Worm (Caenorhabditis elegans) whole organism, L2 larva: ENCODE measurements around the gene K09H11.9.

Experiments
- C34F6.9 ChIP-seq: fragments of 150-350 bp; optimal IDR thresholded peaks from 2 replicates; lab custom pipeline; 2014; ENCODE audit warnings: missing biosample characterization, missing genetic modification characterization
- R02D3.7 ChIP-seq: fragments of 150-350 bp; optimal IDR thresholded peaks from 2 replicates; lab custom pipeline; 2014; ENCODE audit warnings: missing biosample characterization, missing genetic modification characterization
- Y55F3AM.14 ChIP-seq: fragments of 200-800 bp; sonication (Bioruptor generic); optimal IDR thresholded peaks from 2 replicates; lab custom pipeline; 2018; ENCODE audit warnings: mild to moderate bottlenecking, missing genetic modification characterization, missing compliant biosample characterization
- ZK546.5 ChIP-seq: sonication (generic microtip); optimal IDR thresholded peaks from 2 replicates; lab custom pipeline; 2017; ENCODE audit warnings: missing biosample characterization, missing genetic modification characterization
- aly-2 ChIP-seq: fragments of 150-350 bp; optimal IDR thresholded peaks from 2 replicates; lab custom pipeline; 2014; ENCODE audit warnings: missing biosample characterization, missing genetic modification characterization
- ama-1 ChIP-seq: fragments of 150-350 bp; optimal IDR thresholded peaks from 2 replicates; lab custom pipeline; 2018; ENCODE audit warnings: inconsistent platforms
- blmp-1 ChIP-seq: sonication (generic microtip); optimal IDR thresholded peaks from 2 replicates; lab custom pipeline; 2017; ENCODE audit warnings: missing genetic modification characterization, mild to moderate bottlenecking, missing compliant biosample characterization, antibody characterized with exemption, moderate library complexity; ENCODE audit not compliant: insufficient read depth
- ceh-16 ChIP-seq: fragments of 150-350 bp; optimal IDR thresholded peaks from 2 replicates; lab custom pipeline; 2014; ENCODE audit warnings: missing biosample characterization, missing genetic modification characterization
- ceh-82 ChIP-seq: fragments of 150-350 bp; optimal IDR thresholded peaks from 2 replicates; lab custom pipeline; 2014; ENCODE audit warnings: missing biosample characterization, missing genetic modification characterization
- crh-2 ChIP-seq: sonication (generic microtip); optimal IDR thresholded peaks from 2 replicates; lab custom pipeline; 2017; ENCODE audit warnings: missing biosample characterization, missing genetic modification characterization
- dmd-4 ChIP-seq: sonication (generic microtip); optimal IDR thresholded peaks from 2 replicates; lab custom pipeline; 2017; ENCODE audit warnings: missing biosample characterization, missing genetic modification characterization
- egl-27 ChIP-seq: sonication (generic microtip); optimal IDR thresholded peaks from 3 replicates; lab custom pipeline; 2017; ENCODE audit warnings: missing biosample characterization, missing genetic modification reagents, missing genetic modification characterization
- elt-1 ChIP-seq: fragments of 150-350 bp; optimal IDR thresholded peaks from 2 replicates; lab custom pipeline; 2014; ENCODE audit warnings: missing biosample characterization, missing genetic modification characterization
- elt-3 ChIP-seq: sonication (generic microtip); optimal IDR thresholded peaks from 2 replicates; lab custom pipeline; 2017; ENCODE audit warnings: missing biosample characterization, missing genetic modification characterization
- fos-1 ChIP-seq: fragments of 150-350 bp; optimal IDR thresholded peaks from 2 replicates; lab custom pipeline; 2014; ENCODE audit warnings: missing biosample characterization, missing genetic modification characterization
- gmeb-1 ChIP-seq: fragments of 150-350 bp; optimal IDR thresholded peaks from 2 replicates; lab custom pipeline; 2014; ENCODE audit warnings: missing biosample characterization, missing genetic modification characterization
- lin-11 ChIP-seq: fragments of 150-350 bp; sonication (generic microtip); optimal IDR thresholded peaks from 2 replicates; lab custom pipeline; 2014; ENCODE audit warnings: missing biosample characterization, missing genetic modification characterization, inconsistent platforms, mixed read lengths
- lin-13 ChIP-seq: fragments of 150-350 bp; optimal IDR thresholded peaks from 2 replicates; lab custom pipeline; 2014; ENCODE audit warnings: missing biosample characterization, missing genetic modification reagents, missing genetic modification characterization
- lsy-2 ChIP-seq, 2 experiments: fragments of 150-350 bp in 1 of 2; sonication (generic microtip) in 1 of 2; optimal IDR thresholded peaks; 2 replicates each; lab custom pipeline; 2014 to 2017; ENCODE audit warnings: missing biosample characterization in 2 of 2, missing genetic modification characterization in 2 of 2
- mab-5 ChIP-seq: fragments of 150-350 bp; optimal IDR thresholded peaks from 2 replicates; lab custom pipeline; 2014; ENCODE audit warnings: missing biosample characterization, missing genetic modification characterization
- mbf-1 ChIP-seq: sonication (generic microtip); optimal IDR thresholded peaks from 2 replicates; lab custom pipeline; 2017; ENCODE audit warnings: missing biosample characterization, missing genetic modification characterization
- nhr-10 ChIP-seq: sonication (generic microtip); optimal IDR thresholded peaks from 2 replicates; lab custom pipeline; 2017; ENCODE audit warnings: missing biosample characterization, missing genetic modification characterization
- nhr-11 ChIP-seq: fragments of 150-350 bp; optimal IDR thresholded peaks from 2 replicates; lab custom pipeline; 2014; ENCODE audit warnings: missing biosample characterization, missing genetic modification characterization
- nhr-12 ChIP-seq: fragments of 150-350 bp; optimal IDR thresholded peaks from 2 replicates; lab custom pipeline; 2014; ENCODE audit warnings: missing biosample characterization, missing genetic modification characterization
- nhr-129 ChIP-seq: fragments of 150-350 bp; optimal IDR thresholded peaks from 2 replicates; lab custom pipeline; 2014; ENCODE audit warnings: missing biosample characterization, missing genetic modification characterization
- nhr-21 ChIP-seq: fragments of 150-350 bp; optimal IDR thresholded peaks from 2 replicates; lab custom pipeline; 2014; ENCODE audit warnings: missing biosample characterization, missing genetic modification characterization
- nhr-23 ChIP-seq: fragments of 150-350 bp; optimal IDR thresholded peaks from 2 replicates; lab custom pipeline; 2014; ENCODE audit warnings: missing biosample characterization, missing genetic modification reagents, missing genetic modification characterization
- nhr-237 ChIP-seq: fragments of 150-350 bp; optimal IDR thresholded peaks from 2 replicates; lab custom pipeline; 2014; ENCODE audit warnings: missing biosample characterization, missing genetic modification characterization
- nhr-25 ChIP-seq: fragments of 150-350 bp; sonication (generic microtip); optimal IDR thresholded peaks from 3 replicates; lab custom pipeline; 2014; ENCODE audit warnings: missing biosample characterization, missing genetic modification characterization
- nhr-6 ChIP-seq: fragments of 150-350 bp; optimal IDR thresholded peaks from 2 replicates; lab custom pipeline; 2014; ENCODE audit warnings: missing biosample characterization, missing genetic modification characterization
- nhr-77 ChIP-seq: fragments of 150-350 bp; optimal IDR thresholded peaks from 2 replicates; lab custom pipeline; 2014; ENCODE audit warnings: missing biosample characterization, missing genetic modification characterization
- peb-1 ChIP-seq: fragments of 150-350 bp; optimal IDR thresholded peaks from 2 replicates; lab custom pipeline; 2014; ENCODE audit warnings: missing biosample characterization, missing genetic modification characterization
- sem-4 ChIP-seq: fragments of 150-350 bp; optimal IDR thresholded peaks from 2 replicates; lab custom pipeline; 2014; ENCODE audit warnings: missing biosample characterization, missing genetic modification reagents, missing genetic modification characterization
- skn-1 ChIP-seq: sonication (generic microtip); optimal IDR thresholded peaks from 2 replicates; lab custom pipeline; 2017; ENCODE audit warnings: missing biosample characterization, missing genetic modification characterization
- sma-3 ChIP-seq: sonication (generic microtip); optimal IDR thresholded peaks from 2 replicates; lab custom pipeline; 2016; ENCODE audit warnings: missing genetic modification reagents, missing genetic modification characterization, missing compliant biosample characterization
- sma-9 ChIP-seq, 2 experiments: fragments of 150-350 bp in 1 of 2; sonication (generic microtip) in 1 of 2; optimal IDR thresholded peaks; 2 replicates each; lab custom pipeline; 2014 to 2016; ENCODE audit warnings: missing genetic modification characterization in 2 of 2, mild to moderate bottlenecking in 1 of 2, missing biosample characterization in 1 of 2, missing compliant biosample characterization in 1 of 2, missing genetic modification reagents in 1 of 2, moderate library complexity in 1 of 2
- snpc-4 ChIP-seq: fragments of 150-350 bp; optimal IDR thresholded peaks from 2 replicates; lab custom pipeline; 2014; ENCODE audit warnings: missing biosample characterization, missing genetic modification characterization
- unc-39 ChIP-seq: fragments of 150-350 bp; optimal IDR thresholded peaks from 2 replicates; lab custom pipeline; 2014; ENCODE audit warnings: missing biosample characterization, missing genetic modification characterization
- unc-55 ChIP-seq: fragments of 150-350 bp; sonication (generic microtip); optimal IDR thresholded peaks from 3 replicates; lab custom pipeline; 2014; ENCODE audit warnings: missing biosample characterization, missing genetic modification reagents, missing genetic modification characterization
- ztf-1 ChIP-seq: fragments of 200-800 bp; sonication (Bioruptor generic); conservative IDR thresholded peaks from 2 replicates; pipeline ENCODE4 v1.3.6; 2022; ENCODE audit warnings: missing genetic modification characterization, missing compliant biosample characterization
- ztf-11 ChIP-seq: sonication (generic microtip); optimal IDR thresholded peaks from 2 replicates; lab custom pipeline; 2017; ENCODE audit warnings: missing biosample characterization, missing genetic modification characterization
- ztf-4 ChIP-seq: fragments of 150-350 bp; optimal IDR thresholded peaks from 2 replicates; lab custom pipeline; 2014; ENCODE audit warnings: missing biosample characterization, missing genetic modification characterization

K09H11.9 gene

DNA sequence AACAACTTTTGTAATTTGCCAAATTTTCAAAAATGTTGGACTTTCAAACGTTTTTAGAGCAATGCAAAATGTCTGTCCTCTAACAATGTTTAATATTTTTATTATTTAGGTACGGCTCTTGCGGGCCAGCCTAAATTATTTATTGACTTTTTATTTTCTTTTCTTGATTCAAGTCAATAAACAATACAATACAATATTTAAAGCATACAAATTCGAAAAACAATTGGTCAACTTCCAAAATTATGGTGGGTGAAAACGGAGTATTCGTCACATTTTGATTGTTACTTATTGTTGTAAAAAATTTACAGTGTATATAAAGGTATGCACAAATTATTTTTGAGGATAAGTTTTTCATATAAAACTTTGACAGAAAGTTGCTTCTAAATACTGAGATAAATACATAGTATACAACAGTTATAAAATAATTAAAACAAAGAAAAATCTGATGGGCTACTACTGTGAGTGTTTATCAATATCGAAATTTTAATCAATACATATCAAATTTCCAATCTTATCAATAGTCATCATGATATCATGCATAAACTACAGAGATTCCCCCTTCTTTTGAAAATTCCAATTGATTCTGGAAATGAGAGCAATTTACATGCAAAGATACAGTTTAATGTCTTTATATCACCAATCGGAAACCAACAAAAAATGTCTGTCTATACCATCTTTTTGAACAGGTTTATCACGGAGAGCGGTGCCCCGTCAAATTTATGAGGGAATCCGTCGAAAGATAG is 24.6 kb downstream of the K09H11.9 start, which contains the start of gene F25B4.8:
Gene F25B4.8 (minus strand): TSS at position 51 of the 743 bp plus-strand sequence.
- no peak for TF ChIP-seq ztf-4 (tag; lab: Kevin White, UChicago)
- peak; percentile 5 for TF ChIP-seq fos-1 (tag; lab: Kevin White, UChicago)
- no peak for TF ChIP-seq unc-39 (tag; lab: Kevin White, UChicago)
- no peak for TF ChIP-seq nhr-77 (tag; lab: Kevin White, UChicago)
- TF ChIP-seq ztf-1 (GFP tag; lab: Robert Waterston, UW), result no peak
- TF ChIP-seq elt-3 (tag; lab: Kevin White, UChicago), result no peak

DNA sequence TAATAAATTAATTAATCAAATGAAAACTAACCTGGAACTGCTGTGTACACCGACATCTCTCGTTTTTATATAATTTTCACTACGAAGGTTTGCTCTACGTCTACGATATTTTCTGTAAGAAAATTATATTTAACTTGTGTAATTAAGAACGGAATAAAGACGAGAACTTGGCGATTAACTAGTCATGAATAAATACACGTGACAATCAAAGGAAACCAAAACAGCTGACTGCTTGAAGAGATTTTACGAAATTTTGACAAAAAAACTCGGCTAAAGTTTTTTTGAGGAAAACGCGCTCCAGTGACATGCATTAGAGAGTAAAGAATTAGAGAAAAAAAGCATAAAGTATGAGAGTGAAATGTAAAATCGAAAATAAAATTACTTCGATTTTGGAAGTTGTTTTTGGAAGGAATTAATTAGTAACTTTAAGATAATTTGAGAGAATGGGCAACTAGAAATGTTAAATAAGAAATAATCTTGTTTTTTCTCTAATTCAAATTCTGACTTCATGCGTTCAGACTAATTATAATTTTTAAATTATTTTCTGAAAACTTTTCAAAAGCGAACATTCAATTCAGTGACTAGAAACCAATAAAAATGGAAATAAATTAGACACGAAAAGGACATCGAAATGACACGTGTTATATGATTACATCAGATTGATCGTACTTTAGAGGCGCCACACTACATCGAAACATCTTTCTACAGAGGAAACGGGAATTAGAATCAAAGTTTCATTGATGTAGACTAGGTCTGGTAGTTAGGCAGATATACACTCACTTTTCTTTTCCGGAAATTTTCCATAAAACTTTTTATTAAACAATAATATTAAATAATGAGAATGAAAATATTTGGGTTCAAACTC is 29.1 kb downstream of the K09H11.9 start, which contains the start of gene F25B4.7:
Gene F25B4.7 (minus strand): TSS at position 112 of the 865 bp plus-strand sequence.
- TF ChIP-seq nhr-21 (tag; lab: Kevin White, UChicago), result peak; percentile 41
- peak in 1 of 2 experiments; percentile 41 for TF ChIP-seq lsy-2 (tag; optimal IDR thresholded peaks at IDR 0.05; lab: Kevin White, UChicago)
- TF ChIP-seq ZK546.5, result no peak
- TF ChIP-seq nhr-23 (tag; lab: Kevin White, UChicago), result no peak
- no peak for TF ChIP-seq blmp-1
- TF ChIP-seq aly-2 (tag; lab: Kevin White, UChicago), result no peak
- TF ChIP-seq mbf-1, result no peak
- no peak for TF ChIP-seq skn-1
- TF ChIP-seq Y55F3AM.14, result no peak
- TF ChIP-seq snpc-4 (tag; lab: Kevin White, UChicago), result no peak
- TF ChIP-seq nhr-25 (tag; lab: Kevin White, UChicago), result peak; percentile 33
- no peak for TF ChIP-seq egl-27 (tag; lab: Kevin White, UChicago)
- no peak for TF ChIP-seq R02D3.7 (tag; lab: Kevin White, UChicago)
- TF ChIP-seq C34F6.9 (tag; lab: Kevin White, UChicago), result peak; percentile 68
- no peak for TF ChIP-seq peb-1 (tag; lab: Kevin White, UChicago)
- no peak for TF ChIP-seq gmeb-1 (tag; lab: Kevin White, UChicago)
- TF ChIP-seq crh-2, result peak; percentile 67
- TF ChIP-seq lin-11, result no peak
- TF ChIP-seq nhr-11 (tag; lab: Kevin White, UChicago), result no peak
- no peak for TF ChIP-seq nhr-6
- no peak for TF ChIP-seq ceh-82 (tag; lab: Kevin White, UChicago)
- TF ChIP-seq unc-55, result peak; percentile 64
- TF ChIP-seq ztf-4 (tag; lab: Kevin White, UChicago), result no peak
- TF ChIP-seq nhr-129 (tag; lab: Kevin White, UChicago), result peak; percentile 82
- peak; percentile 74 for TF ChIP-seq sma-9 (GFP tag; optimal IDR thresholded peaks at IDR 0.05; lab: Kevin White, UChicago)
- TF ChIP-seq sma-9 (tag; optimal IDR thresholded peaks at IDR 0.05; lab: Kevin White, UChicago), result no peak
- TF ChIP-seq sma-3 (GFP tag; lab: Kevin White, UChicago), result no peak
- peak; percentile 40 for TF ChIP-seq fos-1 (tag; lab: Kevin White, UChicago)
- TF ChIP-seq nhr-237 (tag; lab: Kevin White, UChicago), result no peak
- no peak for TF ChIP-seq nhr-12 (tag; lab: Kevin White, UChicago)
- no peak for TF ChIP-seq ztf-11

DNA sequence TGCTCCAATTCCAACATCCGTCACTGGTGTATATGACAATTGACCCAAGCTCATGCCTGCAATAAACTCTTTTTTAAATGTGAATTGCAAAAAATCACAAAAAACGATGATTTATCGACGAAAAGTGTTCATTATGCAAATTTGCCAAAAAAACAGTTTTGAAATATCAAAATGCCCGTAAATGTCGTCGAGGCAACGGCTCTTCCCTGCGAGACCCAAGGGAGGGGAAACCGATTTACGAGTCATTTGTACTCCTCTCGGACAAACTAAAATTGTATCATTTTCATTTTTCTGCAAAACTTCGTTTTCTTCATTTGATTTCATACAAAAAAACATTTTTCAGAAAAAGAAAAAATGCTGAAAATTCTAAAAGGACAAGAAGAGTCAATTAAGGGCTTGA is 31.9 kb downstream of the K09H11.9 start, which contains the start of the genes hmgs-1 and F25B4.4:
Gene hmgs-1 (minus strand): TSS at position 56 of the 400 bp plus-strand sequence.
Gene F25B4.4 (plus strand): TSS at position 340 of the 400 bp plus-strand sequence.
- TF ChIP-seq nhr-10, result peak; percentile 72
- TF ChIP-seq ztf-1 (GFP tag; lab: Robert Waterston, UW), result no peak
- peak; percentile 21 for TF ChIP-seq skn-1
- peak; percentile 89 for TF ChIP-seq sma-3 (GFP tag; lab: Kevin White, UChicago)
- no peak for TF ChIP-seq aly-2 (tag; lab: Kevin White, UChicago)
- TF ChIP-seq lin-11, result peak; percentile 81
- TF ChIP-seq ceh-16 (tag; lab: Kevin White, UChicago), result no peak
- peak; percentile 93 for TF ChIP-seq nhr-25 (tag; lab: Kevin White, UChicago)
- peak; percentile 95 for TF ChIP-seq sma-9 (GFP tag; optimal IDR thresholded peaks at IDR 0.05; lab: Kevin White, UChicago)
- TF ChIP-seq sma-9 (tag; optimal IDR thresholded peaks at IDR 0.05; lab: Kevin White, UChicago), result no peak
- no peak for TF ChIP-seq nhr-23 (tag; lab: Kevin White, UChicago)
- TF ChIP-seq unc-55, result peak; percentile 97
- TF ChIP-seq sem-4 (tag; lab: Kevin White, UChicago), result peak; percentile 77
- TF ChIP-seq Y55F3AM.14, result peak; percentile 34
- no peak for TF ChIP-seq mbf-1
- no peak for TF ChIP-seq ztf-11
- peak; percentile 91 for TF ChIP-seq lin-13 (GFP tag; lab: Kevin White, UChicago)
- peak; percentile 88 for TF ChIP-seq gmeb-1 (tag; lab: Kevin White, UChicago)
- peak; percentile 78 for TF ChIP-seq blmp-1
- peak; percentile 21 for TF ChIP-seq dmd-4 (tag; lab: Kevin White, UChicago)
- peak; percentile 91 for TF ChIP-seq egl-27 (tag; lab: Kevin White, UChicago)
- no peak for TF ChIP-seq nhr-12 (tag; lab: Kevin White, UChicago)
- peak; percentile 83 for TF ChIP-seq fos-1 (tag; lab: Kevin White, UChicago)
- TF ChIP-seq nhr-21 (tag; lab: Kevin White, UChicago), result peak; percentile 87
- peak; percentile 80 for TF ChIP-seq nhr-6
- peak; percentile 84 to 95 for TF ChIP-seq lsy-2 (tag; optimal IDR thresholded peaks at IDR 0.05; lab: Kevin White, UChicago)
- TF ChIP-seq mab-5 (tag; lab: Kevin White, UChicago), result peak; percentile 95
- TF ChIP-seq ama-1 (lab: Kevin White, UChicago), result peak; percentile 57
- peak; percentile 68 for TF ChIP-seq snpc-4 (tag; lab: Kevin White, UChicago)
- TF ChIP-seq peb-1 (tag; lab: Kevin White, UChicago), result no peak
- no peak for TF ChIP-seq nhr-237 (tag; lab: Kevin White, UChicago)
- TF ChIP-seq unc-39 (tag; lab: Kevin White, UChicago), result no peak
- TF ChIP-seq elt-1 (tag; lab: Kevin White, UChicago), result no peak
